Worm (Caenorhabditis elegans) whole organism, early embryonic: ENCODE data around the gene W06G6.15.
"Not testable (repeated sequence)": the region's sequence is repeated elsewhere in the genome, so short reads cannot be mapped to it uniquely, and the experiment has no call there.

ENCODE experiments used
- B0310.2 ChIP-seq: sonication (generic microtip); optimal IDR thresholded peaks from 2 replicates; lab custom pipeline; 2016; ENCODE audit warnings: mild to moderate bottlenecking, missing genetic modification characterization, missing compliant biosample characterization
- F13C5.2 ChIP-seq: sonication (generic microtip); optimal IDR thresholded peaks from 2 replicates; lab custom pipeline; 2017; ENCODE audit warnings: mild to moderate bottlenecking, missing genetic modification characterization, inconsistent platforms, missing compliant biosample characterization
- aly-1 ChIP-seq: sonication (generic microtip); optimal IDR thresholded peaks from 2 replicates; lab custom pipeline; 2016; ENCODE audit warnings: missing genetic modification characterization, missing compliant biosample characterization
- ama-1 ChIP-seq: fragments of 150-350 bp; optimal IDR thresholded peaks from 2 replicates; lab custom pipeline; 2014
- ceh-13 ChIP-seq: fragments of 200-800 bp; sonication (Bioruptor generic); optimal IDR thresholded peaks from 2 replicates; lab custom pipeline; 2018; ENCODE audit warnings: mild to moderate bottlenecking, missing genetic modification characterization, missing compliant biosample characterization
- ceh-36 ChIP-seq: sonication (generic microtip); optimal IDR thresholded peaks from 2 replicates; lab custom pipeline; 2016; ENCODE audit warnings: missing genetic modification characterization, inconsistent platforms, missing compliant biosample characterization
- ets-7 ChIP-seq: sonication (generic microtip); optimal IDR thresholded peaks from 2 replicates; lab custom pipeline; 2016; ENCODE audit warnings: missing genotype, missing genetic modification characterization, missing compliant biosample characterization
- flt-1 ChIP-seq: fragments of 200-800 bp; sonication (Bioruptor generic); IDR thresholded peaks from 2 replicates; pipeline ENCODE4 v1.3.6; 2022; ENCODE audit warnings: missing genetic modification characterization, missing compliant biosample characterization
- hmbx-1 ChIP-seq: sonication (generic microtip); optimal IDR thresholded peaks from 2 replicates; lab custom pipeline; 2016; ENCODE audit warnings: mild to moderate bottlenecking, missing genetic modification characterization, missing compliant biosample characterization
- hmg-4 ChIP-seq: fragments of 200-800 bp; sonication (Bioruptor generic); optimal IDR thresholded peaks from 2 replicates; lab custom pipeline; 2018; ENCODE audit warnings: mild to moderate bottlenecking, missing genetic modification characterization, missing compliant biosample characterization
- hnd-1 ChIP-seq: sonication (generic microtip); optimal IDR thresholded peaks from 2 replicates; lab custom pipeline; 2016; ENCODE audit warnings: missing genetic modification characterization, missing compliant biosample characterization
- pes-1 ChIP-seq: fragments of 200-800 bp; sonication (Bioruptor generic); IDR thresholded peaks from 2 replicates; pipeline ENCODE4 v1.3.6; 2022; ENCODE audit warnings: missing genetic modification reagents, missing genetic modification characterization, missing compliant biosample characterization
- scrt-1 ChIP-seq: fragments of 200-800 bp; sonication (Bioruptor generic); IDR thresholded peaks from 2 replicates; pipeline ENCODE4 v1.3.6; 2022; ENCODE audit warnings: missing genetic modification characterization, missing compliant biosample characterization
- sea-1 ChIP-seq: fragments of 200-800 bp; sonication (Bioruptor generic); conservative IDR thresholded peaks from 2 replicates; pipeline ENCODE4 v1.3.6; 2022; ENCODE audit warnings: missing genetic modification characterization, missing compliant biosample characterization
- tbx-11 ChIP-seq: fragments of 200-800 bp; sonication (Bioruptor generic); IDR thresholded peaks from 2 replicates; pipeline ENCODE4 v1.3.6; 2022; ENCODE audit warnings: missing genetic modification characterization, missing compliant biosample characterization
- tbx-37 ChIP-seq: fragments of 200-800 bp; sonication (Bioruptor generic); conservative IDR thresholded peaks from 2 replicates; pipeline ENCODE4 v1.3.6; 2022; ENCODE audit warnings: missing genetic modification reagents, missing genetic modification characterization, missing compliant biosample characterization
- tra-4 ChIP-seq: sonication (generic microtip); optimal IDR thresholded peaks from 2 replicates; lab custom pipeline; 2017; ENCODE audit warnings: missing genetic modification characterization, missing compliant biosample characterization

W06G6.15 gene

ce11 chrV:16654242-16654641, at the start of gene W06G6.15:
Gene W06G6.15 (plus strand): TSS chrV:16654542.
- not testable (repeated sequence) for TF ChIP-seq scrt-1 (GFP tag; lab: Robert Waterston, UW); ceh-36 (tag; lab: Kevin White, UChicago); tbx-37

- TF ChIP-seq tbx-11 (no peak), B0310.2 (no peak), flt-1 (GFP tag; lab: Robert Waterston, UW) (no peak), ets-7 (no peak), ceh-13 (GFP tag; lab: Kevin White, UChicago) (no peak), tbx-37 (no peak), F13C5.2 (tag; lab: Kevin White, UChicago) (no peak), sea-1 (GFP tag; lab: Robert Waterston, UW) (no peak), hmg-4 (no peak), hnd-1 (tag; lab: Kevin White, UChicago) (no peak), aly-1 (tag; lab: Kevin White, UChicago) (no peak), ceh-36 (tag; lab: Kevin White, UChicago) (no peak), pes-1 (no peak), ama-1 (lab: Kevin White, UChicago) (no peak), scrt-1 (GFP tag; lab: Robert Waterston, UW) (no peak), hmbx-1 (no peak), tra-4 (tag; lab: Kevin White, UChicago) (no peak)
These were observed 48.9 kb upstream of the W06G6.15 start for ce11 chrV:16605463-16605862.

ce11 chrV:16606313-16606712, 48.0 kb upstream of the W06G6.15 start, which contains the start of gene Y32B12C.1:
Gene Y32B12C.1 (plus strand): TSS chrV:16606613.
- TF ChIP-seq pes-1 (no peak), ceh-13 (GFP tag; lab: Kevin White, UChicago) (no peak), hnd-1 (tag; lab: Kevin White, UChicago) (no peak), B0310.2 (no peak), flt-1 (GFP tag; lab: Robert Waterston, UW) (no peak), tbx-11 (no peak), sea-1 (GFP tag; lab: Robert Waterston, UW) (no peak), F13C5.2 (tag; lab: Kevin White, UChicago) (no peak)

- TF ChIP-seq flt-1 (GFP tag; lab: Robert Waterston, UW) (no peak), ama-1 (lab: Kevin White, UChicago) (no peak), ceh-13 (GFP tag; lab: Kevin White, UChicago) (no peak), hmg-4 (no peak), F13C5.2 (tag; lab: Kevin White, UChicago) (no peak), tbx-11 (no peak), aly-1 (tag; lab: Kevin White, UChicago) (no peak), pes-1 (no peak), tbx-37 (no peak), sea-1 (GFP tag; lab: Robert Waterston, UW) (no peak), scrt-1 (GFP tag; lab: Robert Waterston, UW) (no peak), hmbx-1 (no peak), ceh-36 (tag; lab: Kevin White, UChicago) (no peak), B0310.2 (no peak), ets-7 (no peak), tra-4 (tag; lab: Kevin White, UChicago) (no peak), hnd-1 (tag; lab: Kevin White, UChicago) (no peak)
These were observed 45.9 kb upstream of the W06G6.15 start for ce11 chrV:16608478-16608877.

- TF ChIP-seq tbx-37 (no peak), ceh-13 (GFP tag; lab: Kevin White, UChicago) (no peak), ceh-36 (tag; lab: Kevin White, UChicago) (no peak), F13C5.2 (tag; lab: Kevin White, UChicago) (no peak), hmg-4 (no peak), pes-1 (no peak), hnd-1 (tag; lab: Kevin White, UChicago) (no peak), flt-1 (GFP tag; lab: Robert Waterston, UW) (no peak), tra-4 (tag; lab: Kevin White, UChicago) (no peak), hmbx-1 (no peak), B0310.2 (no peak), scrt-1 (GFP tag; lab: Robert Waterston, UW) (no peak), tbx-11 (no peak), ets-7 (no peak), sea-1 (GFP tag; lab: Robert Waterston, UW) (no peak)
These were observed 44.2 kb upstream of the W06G6.15 start for ce11 chrV:16610094-16610493.

- no peak for TF ChIP-seq hmbx-1
- TF ChIP-seq B0310.2, result no peak
- TF ChIP-seq ama-1 (lab: Kevin White, UChicago), result no peak
- TF ChIP-seq sea-1 (GFP tag; lab: Robert Waterston, UW), result no peak
- no peak for TF ChIP-seq F13C5.2 (tag; lab: Kevin White, UChicago)
These were observed 43.5 kb upstream of the W06G6.15 start, which contains the start of gene srw-54 for ce11 chrV:16610791-16611385. Gene srw-54 (plus strand): TSS chrV:16611335.

- TF ChIP-seq scrt-1 (GFP tag; lab: Robert Waterston, UW), result no peak
- TF ChIP-seq ceh-13 (GFP tag; lab: Kevin White, UChicago), result no peak
These were observed 36.9 kb upstream of the W06G6.15 start, which contains the start of gene Y70C5A.4 for ce11 chrV:16617462-16617861. Gene Y70C5A.4 (plus strand): TSS chrV:16617762.

ce11 chrV:16620874-16621273, 33.5 kb upstream of the W06G6.15 start, which contains the start of gene Y70C5A.3:
Gene Y70C5A.3 (minus strand): TSS chrV:16620923.
- TF ChIP-seq tbx-11, result no peak
- no peak for TF ChIP-seq F13C5.2 (tag; lab: Kevin White, UChicago)
- no peak for TF ChIP-seq tbx-37
- TF ChIP-seq flt-1 (GFP tag; lab: Robert Waterston, UW), result no peak
- no peak for TF ChIP-seq hnd-1 (tag; lab: Kevin White, UChicago)
- TF ChIP-seq tra-4 (tag; lab: Kevin White, UChicago), result no peak
- TF ChIP-seq scrt-1 (GFP tag; lab: Robert Waterston, UW), result no peak
- no peak for TF ChIP-seq ceh-36 (tag; lab: Kevin White, UChicago)
- TF ChIP-seq ets-7, result no peak
- no peak for TF ChIP-seq ceh-13 (GFP tag; lab: Kevin White, UChicago)
- no peak for TF ChIP-seq ama-1 (lab: Kevin White, UChicago)
- TF ChIP-seq hmbx-1, result no peak
- no peak for TF ChIP-seq pes-1
- no peak for TF ChIP-seq aly-1 (tag; lab: Kevin White, UChicago)
- TF ChIP-seq B0310.2, result no peak
